Worm (Caenorhabditis elegans) whole organism, L4 larva: ENCODE measurements around the gene aman-1.

ENCODE experiments used
- D1046.2 ChIP-seq: fragments of 200-800 bp; sonication (Bioruptor generic); IDR thresholded peaks from 2 replicates; pipeline ENCODE4 v1.3.6; 2022; ENCODE audit warnings: missing genetic modification characterization, missing compliant biosample characterization
- F10B5.3 ChIP-seq: sonication (generic microtip); optimal IDR thresholded peaks from 2 replicates; lab custom pipeline; 2016; ENCODE audit warnings: mild to moderate bottlenecking, missing genetic modification characterization, missing compliant biosample characterization
- Y48G9A.11 ChIP-seq: fragments of 200-800 bp; sonication (Bioruptor generic); IDR thresholded peaks from 2 replicates; pipeline ENCODE4 v1.3.6; 2022; ENCODE audit warnings: missing genetic modification reagents, missing genetic modification characterization, missing compliant biosample characterization
- Y75B8A.6 ChIP-seq: fragments of 200-800 bp; sonication (Bioruptor generic); IDR thresholded peaks from 2 replicates; pipeline ENCODE4 v1.3.6; 2022; ENCODE audit warnings: missing genetic modification reagents, missing genetic modification characterization, missing compliant biosample characterization
- ZK546.5 ChIP-seq, 2 experiments: sonication (generic microtip); optimal IDR thresholded peaks; 2 replicates each; lab custom pipeline; 2017; ENCODE audit warnings: missing biosample characterization in 2 of 2, missing genetic modification characterization in 2 of 2
- ama-1 ChIP-seq: fragments of 150-350 bp; optimal IDR thresholded peaks from 2 replicates; lab custom pipeline; 2014; ENCODE audit warnings: inconsistent platforms, mixed read lengths
- ceh-20 ChIP-seq: fragments of 200-800 bp; sonication (Bioruptor generic); IDR thresholded peaks from 2 replicates; pipeline ENCODE4 v1.3.6; 2022; ENCODE audit warnings: missing genetic modification reagents, missing genetic modification characterization, missing compliant biosample characterization
- ceh-32 ChIP-seq: sonication (generic microtip); optimal IDR thresholded peaks from 2 replicates; lab custom pipeline; 2016; ENCODE audit warnings: mild to moderate bottlenecking, missing genetic modification characterization, missing compliant biosample characterization; ENCODE audit not compliant: poor library complexity
- ceh-62 ChIP-seq: sonication (generic microtip); optimal IDR thresholded peaks from 2 replicates; lab custom pipeline; 2017; ENCODE audit warnings: missing biosample characterization, missing genetic modification characterization
- ctbp-1 ChIP-seq: fragments of 200-800 bp; sonication (Bioruptor generic); IDR thresholded peaks from 2 replicates; pipeline ENCODE4 v1.3.6; 2022; ENCODE audit warnings: missing genetic modification reagents, missing genetic modification characterization, missing compliant biosample characterization
- dpl-1 ChIP-seq: fragments of 150-350 bp; optimal IDR thresholded peaks from 2 replicates; lab custom pipeline; 2014; ENCODE audit warnings: missing biosample characterization, missing genetic modification reagents, missing genetic modification characterization
- hlh-30 ChIP-seq: sonication (generic microtip); optimal IDR thresholded peaks from 2 replicates; lab custom pipeline; 2017; ENCODE audit warnings: antibody characterized with exemption, mild to moderate bottlenecking, missing genetic modification characterization, missing compliant biosample characterization; ENCODE audit not compliant: insufficient read depth
- hmg-1.1 ChIP-seq: fragments of 200-800 bp; sonication (Bioruptor generic); IDR thresholded peaks from 2 replicates; pipeline ENCODE4 v1.3.6; 2022; ENCODE audit warnings: missing genetic modification reagents, missing genetic modification characterization, missing compliant biosample characterization
- jun-1 ChIP-seq: fragments of 150-350 bp; optimal IDR thresholded peaks from 2 replicates; lab custom pipeline; 2014; ENCODE audit warnings: missing biosample characterization, missing genetic modification reagents, missing genetic modification characterization
- lim-7 ChIP-seq: fragments of 200-800 bp; sonication (Bioruptor generic); IDR thresholded peaks from 2 replicates; pipeline ENCODE4 v1.3.6; 2022; ENCODE audit warnings: missing genetic modification characterization, missing compliant biosample characterization
- lin-13 ChIP-seq: fragments of 150-350 bp; optimal IDR thresholded peaks from 2 replicates; lab custom pipeline; 2014; ENCODE audit warnings: missing biosample characterization, missing genetic modification reagents, missing genetic modification characterization
- lin-38 ChIP-seq: fragments of 200-800 bp; sonication (Bioruptor generic); IDR thresholded peaks from 2 replicates; pipeline ENCODE4 v1.3.6; 2022; ENCODE audit warnings: missing genetic modification reagents, missing genetic modification characterization, missing compliant biosample characterization
- lsy-2 ChIP-seq, 2 experiments: fragments of 150-350 bp in 1 of 2; sonication (generic microtip) in 1 of 2; optimal IDR thresholded peaks; 2 replicates each; lab custom pipeline; 2014 to 2017; ENCODE audit warnings: missing biosample characterization in 2 of 2, missing genetic modification characterization in 2 of 2
- mdl-1 ChIP-seq, 2 experiments: fragments of 150-350 bp in 1 of 2; sonication (generic microtip) in 1 of 2; optimal IDR thresholded peaks; 2 replicates each; lab custom pipeline; 2014 to 2017; ENCODE audit warnings: missing biosample characterization in 2 of 2, missing genetic modification characterization in 2 of 2
- mdt-29 ChIP-seq: fragments of 200-800 bp; sonication (Bioruptor generic); IDR thresholded peaks from 2 replicates; pipeline ENCODE4 v1.3.6; 2022; ENCODE audit warnings: missing genetic modification reagents, missing genetic modification characterization, missing compliant biosample characterization
- mep-1 ChIP-seq: fragments of 150-350 bp; sonication (generic microtip); optimal IDR thresholded peaks from 3 replicates; lab custom pipeline; 2014; ENCODE audit warnings: missing biosample characterization, missing genetic modification characterization
- mes-2 ChIP-seq: sonication (generic microtip); optimal IDR thresholded peaks from 2 replicates; lab custom pipeline; 2016; ENCODE audit warnings: missing genotype, mild to moderate bottlenecking, missing genetic modification characterization, missing compliant biosample characterization; ENCODE audit not compliant: poor library complexity, severe bottlenecking
- mxl-2 ChIP-seq: fragments of 200-800 bp; sonication (Bioruptor generic); conservative IDR thresholded peaks from 2 replicates; pipeline ENCODE4 v1.3.6; 2022; ENCODE audit warnings: missing genetic modification reagents, missing genetic modification characterization, missing compliant biosample characterization
- mxl-3 ChIP-seq: fragments of 200-800 bp; sonication (Bioruptor generic); optimal IDR thresholded peaks from 2 replicates; lab custom pipeline; 2018; ENCODE audit warnings: mild to moderate bottlenecking, missing genetic modification characterization, missing compliant biosample characterization
- nhr-10 ChIP-seq: fragments of 150-350 bp; optimal IDR thresholded peaks from 2 replicates; lab custom pipeline; 2014; ENCODE audit warnings: missing biosample characterization, missing genetic modification characterization
- nhr-11 ChIP-seq: fragments of 150-350 bp; optimal IDR thresholded peaks from 2 replicates; lab custom pipeline; 2014; ENCODE audit warnings: missing biosample characterization, missing genetic modification characterization
- nhr-25 ChIP-seq: sonication (generic microtip); optimal IDR thresholded peaks from 2 replicates; lab custom pipeline; 2017; ENCODE audit warnings: missing genetic modification characterization, mild to moderate bottlenecking, missing compliant biosample characterization, antibody characterized with exemption, moderate library complexity, borderline replicate concordance; ENCODE audit not compliant: insufficient read depth
- nhr-28 ChIP-seq: fragments of 150-350 bp; optimal IDR thresholded peaks from 2 replicates; lab custom pipeline; 2014; ENCODE audit warnings: missing biosample characterization, missing genetic modification characterization
- nhr-41 ChIP-seq: fragments of 200-800 bp; sonication (Bioruptor generic); IDR thresholded peaks from 2 replicates; pipeline ENCODE4 v1.3.6; 2022; ENCODE audit warnings: missing genetic modification reagents, missing genetic modification characterization, missing compliant biosample characterization
- nhr-6 ChIP-seq: fragments of 150-350 bp; optimal IDR thresholded peaks from 2 replicates; lab custom pipeline; 2014; ENCODE audit warnings: missing biosample characterization, missing genetic modification characterization
- pha-4 ChIP-seq, 2 experiments: fragments of 150-350 bp in 1 of 2; fragments of 200-800 bp in 1 of 2; sonication (Bioruptor generic) in 1 of 2; IDR thresholded peaks in 1 of 2; optimal IDR thresholded peaks in 1 of 2; 2 replicates each; pipeline versions ENCODE4 v1.3.6 to Lab custom; 2014 to 2022; ENCODE audit warnings: missing genetic modification characterization in 2 of 2, missing genetic modification reagents in 2 of 2, missing biosample characterization in 1 of 2, missing compliant biosample characterization in 1 of 2
- php-3 ChIP-seq: fragments of 200-800 bp; sonication (Bioruptor generic); IDR thresholded peaks from 2 replicates; pipeline ENCODE4 v1.3.6; 2022; ENCODE audit warnings: missing genetic modification reagents, missing genetic modification characterization, missing compliant biosample characterization
- rbr-2 ChIP-seq: sonication (generic microtip); optimal IDR thresholded peaks from 2 replicates; lab custom pipeline; 2016; ENCODE audit warnings: missing genotype, missing genetic modification characterization, missing compliant biosample characterization
- saeg-2 ChIP-seq: fragments of 200-800 bp; sonication (Bioruptor generic); IDR thresholded peaks from 2 replicates; pipeline ENCODE4 v1.3.6; 2022; ENCODE audit warnings: missing genetic modification reagents, missing genetic modification characterization, missing compliant biosample characterization
- set-16 ChIP-seq: fragments of 200-800 bp; sonication (Bioruptor generic); IDR thresholded peaks from 2 replicates; pipeline ENCODE4 v1.3.6; 2022; ENCODE audit warnings: missing genetic modification reagents, missing genetic modification characterization, missing compliant biosample characterization
- snpc-4 ChIP-seq: fragments of 150-350 bp; optimal IDR thresholded peaks from 2 replicates; lab custom pipeline; 2014; ENCODE audit warnings: missing biosample characterization, missing genetic modification characterization
- tag-97 ChIP-seq: fragments of 200-800 bp; sonication (Bioruptor generic); IDR thresholded peaks from 2 replicates; pipeline ENCODE4 v1.3.6; 2022; ENCODE audit warnings: missing genetic modification characterization, missing compliant biosample characterization
- unc-39 ChIP-seq: sonication (generic microtip); optimal IDR thresholded peaks from 2 replicates; lab custom pipeline; 2017; ENCODE audit warnings: missing biosample characterization, missing genetic modification characterization
- unc-62 ChIP-seq, 3 experiments: fragments of 150-350 bp in 1 of 3; sonication (generic microtip); optimal IDR thresholded peaks in 2 of 3; peaks in 1 of 3; 1 replicate in 1 of 3; 2 replicates in 2 of 3; lab custom pipeline; 2014 to 2017; ENCODE audit warnings: missing biosample characterization in 3 of 3, missing genetic modification characterization in 3 of 3, missing genetic modification reagents in 3 of 3, missing genotype in 1 of 3
- zfp-3 ChIP-seq: fragments of 200-800 bp; sonication (Bioruptor generic); conservative IDR thresholded peaks from 2 replicates; pipeline ENCODE4 v1.3.6; 2022; ENCODE audit warnings: missing genetic modification reagents, missing genetic modification characterization, missing compliant biosample characterization
- zip-11 ChIP-seq: fragments of 200-800 bp; sonication (Bioruptor generic); IDR thresholded peaks from 2 replicates; pipeline ENCODE4 v1.3.6; 2022; ENCODE audit warnings: missing genetic modification characterization, missing compliant biosample characterization
- ztf-7 ChIP-seq: fragments of 150-350 bp; optimal IDR thresholded peaks from 2 replicates; lab custom pipeline; 2014; ENCODE audit warnings: missing biosample characterization, missing genetic modification characterization

Gene aman-1

DNA sequence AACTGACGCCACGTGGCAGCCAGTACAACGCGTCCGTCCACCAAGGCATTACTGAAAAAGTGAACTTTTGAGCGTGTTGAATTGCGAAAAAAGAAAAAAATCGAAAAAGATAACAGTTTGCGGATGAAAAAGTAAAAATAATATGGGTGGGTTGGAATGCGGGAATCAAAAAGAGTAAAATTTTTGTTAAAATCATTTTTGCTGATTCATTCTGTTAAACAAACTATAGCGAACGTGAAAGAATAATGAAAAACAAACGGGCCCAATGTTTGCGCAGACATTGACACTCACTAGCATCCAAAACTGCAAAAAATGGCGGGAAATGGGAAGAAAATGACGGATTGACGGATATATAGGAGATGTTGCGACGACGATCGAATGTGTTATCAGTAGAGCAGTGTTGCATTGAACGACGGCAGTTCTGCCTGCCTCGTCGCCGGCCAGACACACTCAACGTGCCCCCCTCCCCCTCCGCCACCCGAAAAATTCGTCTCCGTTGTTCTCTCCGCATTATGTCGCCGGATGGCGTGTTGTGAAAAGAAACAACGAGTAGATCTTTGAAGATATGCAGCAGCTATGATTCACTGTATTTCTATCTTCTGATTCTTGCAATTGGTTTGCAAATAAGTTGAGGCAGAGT is 33.4 kb upstream of the aman-1 start, which contains the start of gene hyl-2:
Gene hyl-2, minus strand, starts transcription at position 51 of the 640 bp plus-strand sequence.
- TF ChIP-seq nhr-28 (tag; lab: Kevin White, UChicago), result peak; percentile 5
- no peak for TF ChIP-seq hlh-30 (tag; lab: Kevin White, UChicago)
- peak; percentile 7 for TF ChIP-seq lin-13 (GFP tag; lab: Kevin White, UChicago)
- 0 out of 2 replicates have a peak, but pooled peaks have one; percentile 38 for TF ChIP-seq mdt-29 (GFP tag; lab: Robert Waterston, UW)
- TF ChIP-seq mxl-2 (GFP tag; lab: Robert Waterston, UW), result no peak
- no peak for TF ChIP-seq pha-4 (GFP tag; IDR thresholded peaks at IDR 0.05; lab: Robert Waterston, UW)
- TF ChIP-seq pha-4 (tag; optimal IDR thresholded peaks at IDR 0.05; lab: Kevin White, UChicago), result no peak
- 0 out of 2 replicates have a peak, but pooled peaks have one; percentile 33 for TF ChIP-seq ceh-20 (GFP tag; lab: Robert Waterston, UW)
- TF ChIP-seq unc-39 (tag; lab: Kevin White, UChicago), result no peak
- TF ChIP-seq mep-1 (tag; lab: Kevin White, UChicago), result peak; percentile 32
- TF ChIP-seq lin-38 (GFP tag; lab: Robert Waterston, UW), result peak; percentile 76
- peak; percentile 50 for TF ChIP-seq mes-2 (tag; lab: Kevin White, UChicago)
- TF ChIP-seq Y75B8A.6 (GFP tag; lab: Robert Waterston, UW), result no peak
- TF ChIP-seq ama-1 (lab: Kevin White, UChicago), result no peak
- TF ChIP-seq F10B5.3 (tag; lab: Kevin White, UChicago), result no peak
- no peak for TF ChIP-seq jun-1 (tag; lab: Kevin White, UChicago)
- TF ChIP-seq php-3, result no peak
- no peak for TF ChIP-seq nhr-41 (GFP tag; lab: Robert Waterston, UW)
- peak in 1 of 2 experiments; percentile 54 for TF ChIP-seq lsy-2 (tag; optimal IDR thresholded peaks at IDR 0.05; lab: Kevin White, UChicago)
- no peak for TF ChIP-seq D1046.2
- TF ChIP-seq rbr-2 (tag; lab: Kevin White, UChicago), result peak; percentile 32
- TF ChIP-seq tag-97 (GFP tag; lab: Robert Waterston, UW), result 0 out of 2 replicates have a peak, but pooled peaks have one; percentile 35
- TF ChIP-seq nhr-25 (tag; lab: Kevin White, UChicago), result peak; percentile 3
- peak; percentile 51; the same call in 1 of the 2 replicates for TF ChIP-seq set-16 (GFP tag; lab: Robert Waterston, UW)
- TF ChIP-seq lim-7 (GFP tag; lab: Robert Waterston, UW), result 0 out of 2 replicates have a peak, but pooled peaks have one; percentile 39
- no peak for TF ChIP-seq nhr-6 (tag; lab: Kevin White, UChicago)
- TF ChIP-seq ceh-62 (tag; lab: Kevin White, UChicago), result no peak
- no peak for TF ChIP-seq snpc-4 (tag; lab: Kevin White, UChicago)
- peak in 1 of 2 experiments; percentile 35 for TF ChIP-seq mdl-1 (tag; optimal IDR thresholded peaks at IDR 0.05; lab: Kevin White, UChicago)
- no peak for TF ChIP-seq Y48G9A.11
- TF ChIP-seq saeg-2 (GFP tag; lab: Robert Waterston, UW), result no peak
- peak; percentile 55; the same call in 1 of the 2 replicates for TF ChIP-seq ctbp-1 (GFP tag; lab: Robert Waterston, UW)
- TF ChIP-seq ztf-7, result no peak
- peak; percentile 7 for TF ChIP-seq dpl-1 (GFP tag; lab: Kevin White, UChicago)
- TF ChIP-seq mxl-3 (GFP tag; lab: Kevin White, UChicago), result peak; percentile 93
- TF ChIP-seq zfp-3 (GFP tag; lab: Robert Waterston, UW), result no peak
- no peak for TF ChIP-seq ZK546.5 (tag; optimal IDR thresholded peaks at IDR 0.05; lab: Kevin White, UChicago)
- TF ChIP-seq nhr-11 (tag; lab: Kevin White, UChicago), result peak; percentile 10
- peak; percentile 30; the same call in 1 of the 2 replicates for TF ChIP-seq hmg-1.1 (GFP tag; lab: Robert Waterston, UW)
- TF ChIP-seq zip-11 (GFP tag; lab: Robert Waterston, UW), result no peak
- TF ChIP-seq unc-62 (GFP tag; optimal IDR thresholded peaks at IDR 0.05 in 1 of 2; lab: Kevin White, UChicago), result peak in 1 of 2 experiments; percentile 82
- no peak for TF ChIP-seq unc-62 (tag; optimal IDR thresholded peaks at IDR 0.05; lab: Kevin White, UChicago)
- no peak for TF ChIP-seq ceh-32
- TF ChIP-seq nhr-10 (tag; lab: Kevin White, UChicago), result no peak
- TF ChIP-seq, all 104 proteins: peak for 20
